Worm (Caenorhabditis elegans) whole organism, young adult: Measurements from ENCODE around the gene dpy-20.

ENCODE experiments used
- him-1 ChIP-seq: sonication (generic microtip); optimal IDR thresholded peaks from 2 replicates; lab custom pipeline; 2016; ENCODE audit warnings: missing genotype, missing genetic modification reagents, missing genetic modification characterization, missing compliant biosample characterization
- nhr-120 ChIP-seq: fragments of 200-800 bp; sonication (Bioruptor generic); IDR thresholded peaks from 2 replicates; pipeline ENCODE4 v1.3.6; 2022; ENCODE audit warnings: missing genetic modification characterization, missing compliant biosample characterization

DNA sequence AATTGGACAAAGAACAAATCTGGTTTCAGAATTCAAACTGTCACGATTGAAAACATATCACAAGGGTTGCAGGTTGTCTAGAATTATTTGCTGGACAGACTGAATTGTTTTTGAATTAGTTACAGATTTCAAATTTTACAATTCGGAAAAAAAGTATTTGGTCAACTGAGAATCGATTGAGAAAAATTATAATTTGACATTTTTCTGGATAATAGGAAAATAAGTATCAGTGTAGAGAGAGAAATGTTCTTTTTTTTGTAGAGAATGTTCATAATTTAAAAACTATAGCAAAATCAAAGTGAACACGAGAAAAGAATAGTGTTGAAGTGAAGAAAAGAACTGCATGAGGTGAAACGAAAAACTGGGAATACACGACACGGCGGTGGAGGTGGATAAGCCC is at the start of gene dpy-20:
- TF ChIP-seq him-1 (tag; lab: Kevin White, UChicago) = no peak
- no peak for TF ChIP-seq nhr-120 (GFP tag; lab: Robert Waterston, UW)
